Worm (Caenorhabditis elegans) whole organism, L3 larva: Measurements from ENCODE around the gene hsp-16.2.

Source experiments
- aly-2 ChIP-seq: fragments of 150-350 bp; optimal IDR thresholded peaks from 2 replicates; lab custom pipeline; 2014; ENCODE audit warnings: missing biosample characterization, missing genetic modification characterization
- ama-1 ChIP-seq: fragments of 150-350 bp; optimal IDR thresholded peaks from 2 replicates; lab custom pipeline; 2018
- ceh-16 ChIP-seq: sonication (generic microtip); optimal IDR thresholded peaks from 2 replicates; lab custom pipeline; 2017; ENCODE audit warnings: missing biosample characterization, missing genetic modification characterization
- ceh-82 ChIP-seq: fragments of 150-350 bp; optimal IDR thresholded peaks from 2 replicates; lab custom pipeline; 2014; ENCODE audit warnings: missing biosample characterization, missing genetic modification characterization
- egl-27 ChIP-seq: sonication (generic microtip); optimal IDR thresholded peaks from 4 replicates; lab custom pipeline; 2017; ENCODE audit warnings: missing biosample characterization, missing genetic modification reagents, missing genetic modification characterization
- elt-1 ChIP-seq: fragments of 150-350 bp; optimal IDR thresholded peaks from 2 replicates; lab custom pipeline; 2014; ENCODE audit warnings: missing biosample characterization, missing genetic modification characterization
- jun-1 ChIP-seq: fragments of 150-350 bp; optimal IDR thresholded peaks from 2 replicates; lab custom pipeline; 2014; ENCODE audit warnings: missing biosample characterization, missing genetic modification reagents, missing genetic modification characterization
- nhr-12 ChIP-seq: fragments of 150-350 bp; optimal IDR thresholded peaks from 2 replicates; lab custom pipeline; 2014; ENCODE audit warnings: missing biosample characterization, missing genetic modification characterization
- nhr-237 ChIP-seq: fragments of 150-350 bp; optimal IDR thresholded peaks from 2 replicates; lab custom pipeline; 2014; ENCODE audit warnings: missing biosample characterization, missing genetic modification characterization
- nhr-77 ChIP-seq: fragments of 150-350 bp; optimal IDR thresholded peaks from 2 replicates; lab custom pipeline; 2014; ENCODE audit warnings: missing biosample characterization, missing genetic modification characterization
- pqm-1 ChIP-seq: fragments of 150-350 bp; optimal IDR thresholded peaks from 2 replicates; lab custom pipeline; 2017; ENCODE audit warnings: missing biosample characterization, missing genetic modification characterization, inconsistent platforms
- snpc-4 ChIP-seq: fragments of 150-350 bp; optimal IDR thresholded peaks from 2 replicates; lab custom pipeline; 2014; ENCODE audit warnings: missing biosample characterization, missing genetic modification characterization
- tbx-2 ChIP-seq: sonication (generic microtip); optimal IDR thresholded peaks from 2 replicates; lab custom pipeline; 2016; ENCODE audit warnings: mild to moderate bottlenecking, missing genetic modification characterization, missing compliant biosample characterization
- unc-62 ChIP-seq: fragments of 150-350 bp; sonication (generic microtip); optimal IDR thresholded peaks from 4 replicates; lab custom pipeline; 2014; ENCODE audit warnings: missing biosample characterization, missing genetic modification reagents, missing genetic modification characterization

- TF ChIP-seq unc-62 (GFP tag; lab: Kevin White, UChicago) (no peak), jun-1 (tag; lab: Kevin White, UChicago) (no peak), ceh-16 (tag; lab: Kevin White, UChicago) (no peak), egl-27 (tag; lab: Kevin White, UChicago) (no peak), nhr-12 (tag; lab: Kevin White, UChicago) (no peak), tbx-2 (tag; lab: Kevin White, UChicago) (peak; percentile 8), ceh-82 (tag; lab: Kevin White, UChicago) (no peak), pqm-1 (tag; lab: Kevin White, UChicago) (no peak), nhr-237 (tag; lab: Kevin White, UChicago) (no peak), elt-1 (tag; lab: Kevin White, UChicago) (peak; percentile 11), snpc-4 (no peak), aly-2 (tag; lab: Kevin White, UChicago) (no peak), nhr-77 (tag; lab: Kevin White, UChicago) (no peak), ama-1 (no peak)
These were observed 15.3 kb downstream of the hsp-16.2 start for ce11 chrV:1789495-1789894.
